Fruit fly (Drosophila melanogaster) whole organism, pupa: ENCODE data around the gene Cka.

ENCODE experiments used
- CG10348 ChIP-seq: fragments of 200-800 bp; sonication (Bioruptor generic); IDR thresholded peaks from 2 replicates; pipeline ENCODE4 v1.3.6; 2022; ENCODE audit warnings: missing biosample characterization, missing genetic modification characterization
- CG12605 ChIP-seq: fragments of 200-800 bp; sonication (Bioruptor generic); IDR thresholded peaks from 2 replicates; pipeline ENCODE4 v1.3.6; 2022; ENCODE audit warnings: missing biosample characterization, missing genetic modification characterization
- CG13204 ChIP-seq: fragments of 200-800 bp; sonication (Bioruptor generic); optimal IDR thresholded peaks from 2 replicates; lab custom pipeline; 2018; ENCODE audit warnings: missing biosample characterization, mild to moderate bottlenecking, missing genetic modification characterization, moderate library complexity
- CG14655 ChIP-seq: fragments of 200-800 bp; sonication (Bioruptor generic); optimal IDR thresholded peaks from 3 replicates; lab custom pipeline; 2017; ENCODE audit warnings: mild to moderate bottlenecking, missing biosample characterization, missing genetic modification reagents, missing genetic modification characterization
- CG15710 ChIP-seq: fragments of 200-800 bp; sonication (Bioruptor generic); optimal IDR thresholded peaks from 2 replicates; lab custom pipeline; 2018; ENCODE audit warnings: missing biosample characterization, mild to moderate bottlenecking, missing genetic modification characterization, moderate library complexity
- CG17806 ChIP-seq: fragments of 200-800 bp; sonication (Bioruptor generic); optimal IDR thresholded peaks from 2 replicates; lab custom pipeline; 2018; ENCODE audit warnings: missing biosample characterization, mild to moderate bottlenecking, missing genetic modification characterization, moderate library complexity
- CG32121 ChIP-seq: fragments of 200-800 bp; sonication (Bioruptor generic); IDR thresholded peaks from 2 replicates; pipeline ENCODE4 v1.3.6; 2022; ENCODE audit warnings: missing biosample characterization, missing genetic modification characterization
- CG34367 ChIP-seq: fragments of 200-800 bp; sonication (Bioruptor generic); optimal IDR thresholded peaks from 2 replicates; lab custom pipeline; 2018; ENCODE audit warnings: missing biosample characterization, mild to moderate bottlenecking, missing genetic modification characterization
- CG4496 ChIP-seq: fragments of 200-800 bp; sonication (Bioruptor generic); IDR thresholded peaks from 3 replicates; pipeline ENCODE4 v1.3.6; 2022; ENCODE audit warnings: missing biosample characterization, missing genetic modification characterization
- CG8159 ChIP-seq: fragments of 200-800 bp; sonication (Bioruptor generic); optimal IDR thresholded peaks from 3 replicates; lab custom pipeline; 2018; ENCODE audit warnings: missing biosample characterization, mild to moderate bottlenecking, missing genetic modification characterization, moderate library complexity
- CG8301 ChIP-seq: fragments of 200-800 bp; sonication (Bioruptor generic); optimal IDR thresholded peaks from 2 replicates; lab custom pipeline; 2018; ENCODE audit warnings: missing biosample characterization, mild to moderate bottlenecking, missing genetic modification characterization
- CG9948 ChIP-seq: fragments of 200-800 bp; sonication (Bioruptor generic); optimal IDR thresholded peaks from 2 replicates; lab custom pipeline; 2018; ENCODE audit warnings: missing biosample characterization, mild to moderate bottlenecking, missing genetic modification characterization, moderate library complexity
- D1 ChIP-seq: fragments of 200-800 bp; sonication (Bioruptor generic); optimal IDR thresholded peaks from 2 replicates; lab custom pipeline; 2018; ENCODE audit warnings: missing biosample characterization, mild to moderate bottlenecking, missing genetic modification characterization, moderate library complexity
- EcR ChIP-seq: fragments of 200-800 bp; sonication (Bioruptor generic); optimal IDR thresholded peaks from 3 replicates; lab custom pipeline; 2019; ENCODE audit warnings: missing biosample characterization, missing genetic modification characterization, mild to moderate bottlenecking, moderate library complexity, missing genetic modification reagents
- Ets98B ChIP-seq: fragments of 200-800 bp; sonication (Bioruptor generic); IDR thresholded peaks from 2 replicates; pipeline ENCODE4 v1.3.6; 2022; ENCODE audit warnings: missing biosample characterization, missing genetic modification characterization
- Pif1A ChIP-seq: fragments of 200-800 bp; sonication (Bioruptor generic); optimal IDR thresholded peaks from 3 replicates; lab custom pipeline; 2016; ENCODE audit warnings: missing biosample characterization, missing genetic modification characterization
- Pif1B ChIP-seq: fragments of 200-800 bp; sonication (Bioruptor generic); optimal IDR thresholded peaks from 3 replicates; lab custom pipeline; 2016; ENCODE audit warnings: missing biosample characterization, missing genetic modification characterization
- Snoo ChIP-seq: fragments of 200-800 bp; sonication (Bioruptor generic); optimal IDR thresholded peaks from 3 replicates; lab custom pipeline; 2017; ENCODE audit warnings: missing biosample characterization, mild to moderate bottlenecking, missing genetic modification characterization, inconsistent platforms
- fd96Ca ChIP-seq: fragments of 200-800 bp; sonication (Bioruptor generic); IDR thresholded peaks from 3 replicates; pipeline ENCODE4 v1.3.6; 2022; ENCODE audit warnings: missing biosample characterization, missing genetic modification characterization
- gl ChIP-seq: fragments of 200-800 bp; sonication (Bioruptor generic); optimal IDR thresholded peaks from 2 replicates; lab custom pipeline; 2018; ENCODE audit warnings: missing biosample characterization, mild to moderate bottlenecking, missing genetic modification characterization
- rn ChIP-seq: fragments of 200-800 bp; sonication (Bioruptor generic); IDR thresholded peaks from 2 replicates; pipeline ENCODE4 v1.3.6; 2022; ENCODE audit warnings: missing biosample characterization, missing genetic modification characterization

Gene Cka

dm6 chr2L:7989868-7990267 is 40.7 kb upstream of the Cka start:
- no peak for TF ChIP-seq CG17806 (tag; lab: Kevin White, UChicago)
- no peak for TF ChIP-seq CG15710 (tag; lab: Kevin White, UChicago)
- TF ChIP-seq CG13204 (GFP tag; lab: Kevin White, UChicago): no peak
- no peak for TF ChIP-seq CG12605 (GFP tag; lab: Robert Waterston, UW)
- no peak for TF ChIP-seq Snoo (tag; lab: Kevin White, UChicago)
- TF ChIP-seq Pif1B (GFP tag; lab: Kevin White, UChicago): no peak

DNA sequence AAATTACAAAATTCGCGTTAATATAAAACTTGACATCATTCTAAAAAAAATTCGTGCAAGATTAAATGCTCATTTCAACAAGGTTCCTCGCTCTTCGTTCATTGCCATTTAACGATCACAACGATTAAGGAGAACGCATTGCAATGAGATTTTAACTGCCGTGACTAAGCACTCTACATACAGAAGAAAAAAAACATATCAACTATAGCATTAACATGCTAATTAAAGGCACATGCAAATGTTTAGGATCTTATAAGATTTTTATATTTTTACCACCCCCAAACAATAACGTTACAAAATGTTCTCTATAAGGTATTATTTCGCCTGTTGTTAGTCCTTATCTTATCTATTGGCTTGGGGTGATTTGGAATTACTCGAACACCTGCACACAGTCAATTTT is 39.8 kb upstream of the Cka start:
- TF ChIP-seq CG34367: no peak
- TF ChIP-seq gl (tag; lab: Kevin White, UChicago): no peak
- TF ChIP-seq CG15710 (tag; lab: Kevin White, UChicago): no peak
- TF ChIP-seq CG8159 (tag; lab: Kevin White, UChicago): no peak
- no peak for TF ChIP-seq Ets98B (GFP tag; lab: Robert Waterston, UW)
- no peak for TF ChIP-seq CG32121
- no peak for TF ChIP-seq D1 (tag; lab: Kevin White, UChicago)
- no peak for TF ChIP-seq CG9948
- TF ChIP-seq fd96Ca (GFP tag; lab: Robert Waterston, UW): no peak
- no peak for TF ChIP-seq Pif1A (GFP tag; lab: Kevin White, UChicago)
- TF ChIP-seq CG8301 (tag; lab: Kevin White, UChicago): no peak
- TF ChIP-seq CG4496: no peak

DNA sequence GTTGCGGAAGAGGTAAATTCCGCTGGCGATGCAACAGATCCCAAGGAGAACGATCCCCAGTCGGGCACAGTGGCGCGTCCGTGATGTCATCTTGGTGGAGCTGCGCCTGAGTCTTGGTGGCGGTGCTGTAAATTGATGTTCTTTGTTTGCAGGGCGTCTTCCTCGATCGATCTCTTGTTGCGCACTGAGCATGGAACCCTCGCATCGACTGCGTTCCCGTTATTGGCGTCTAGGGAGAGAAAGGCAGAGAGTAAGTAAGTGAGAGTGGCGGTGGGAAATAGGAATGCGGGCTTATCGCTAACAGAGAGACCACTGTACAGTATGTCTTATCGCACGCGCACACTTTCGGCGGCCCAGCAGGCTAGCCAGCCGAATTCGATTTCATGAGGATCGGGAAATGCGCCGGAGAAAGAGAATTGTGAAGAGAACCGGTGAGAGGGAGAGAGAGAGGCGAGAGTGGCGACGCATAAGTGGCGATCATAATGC is 39.1 kb upstream of the Cka start:
- TF ChIP-seq CG32121: peak; percentile 15; the same call in 1 of the 2 replicates
- TF ChIP-seq Ets98B (GFP tag; lab: Robert Waterston, UW): peak; percentile 9; the same call in 1 of the 2 replicates
- TF ChIP-seq EcR (GFP tag; lab: Kevin White, UChicago): peak; percentile 26
- TF ChIP-seq CG14655 (GFP tag; lab: Kevin White, UChicago): no peak
- 0 out of 3 replicates have a peak, but pooled peaks have one; percentile 5 for TF ChIP-seq fd96Ca (GFP tag; lab: Robert Waterston, UW)
- no peak for TF ChIP-seq CG13204 (GFP tag; lab: Kevin White, UChicago)
- peak; percentile 64; the same call in 1 of the 3 replicates for TF ChIP-seq CG4496

DNA sequence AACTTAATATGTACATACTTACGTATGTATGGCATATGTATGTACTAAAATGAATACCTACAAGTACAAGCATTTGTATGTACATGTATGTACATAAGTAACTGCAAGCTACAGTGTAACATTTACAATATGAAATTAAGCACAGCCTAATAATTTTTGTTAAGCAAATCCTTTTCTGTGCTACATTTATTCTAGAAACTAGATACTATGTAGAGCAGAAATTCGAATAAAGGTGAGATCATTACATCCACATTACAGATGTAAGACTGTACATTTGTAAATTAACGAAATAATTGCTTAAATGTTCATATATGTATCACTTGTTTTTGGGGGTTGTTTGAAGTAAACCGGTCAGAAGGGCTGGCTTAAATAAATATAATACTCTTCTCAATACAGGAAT is 38.6 kb upstream of the Cka start:
- TF ChIP-seq CG17806 (tag; lab: Kevin White, UChicago): peak; percentile 8
- TF ChIP-seq D1 (tag; lab: Kevin White, UChicago): no peak
- no peak for TF ChIP-seq Ets98B (GFP tag; lab: Robert Waterston, UW)
- peak; percentile 34 for TF ChIP-seq CG15710 (tag; lab: Kevin White, UChicago)
- peak; percentile 1 for TF ChIP-seq CG8159 (tag; lab: Kevin White, UChicago)

dm6 chr2L:7992654-7993053 is 37.9 kb upstream of the Cka start:
- TF ChIP-seq CG8159 (tag; lab: Kevin White, UChicago): no peak
- TF ChIP-seq CG14655 (GFP tag; lab: Kevin White, UChicago): no peak
- no peak for TF ChIP-seq Ets98B (GFP tag; lab: Robert Waterston, UW)
- no peak for TF ChIP-seq CG4496
- no peak for TF ChIP-seq CG34367
- TF ChIP-seq CG12605 (GFP tag; lab: Robert Waterston, UW): no peak
- TF ChIP-seq Pif1B (GFP tag; lab: Kevin White, UChicago): no peak
- no peak for TF ChIP-seq Snoo (tag; lab: Kevin White, UChicago)
- TF ChIP-seq CG8301 (tag; lab: Kevin White, UChicago): no peak
- TF ChIP-seq rn (GFP tag; lab: Robert Waterston, UW): no peak
- no peak for TF ChIP-seq CG9948
- TF ChIP-seq fd96Ca (GFP tag; lab: Robert Waterston, UW): no peak
- no peak for TF ChIP-seq CG10348
- TF ChIP-seq CG17806 (tag; lab: Kevin White, UChicago): no peak

DNA sequence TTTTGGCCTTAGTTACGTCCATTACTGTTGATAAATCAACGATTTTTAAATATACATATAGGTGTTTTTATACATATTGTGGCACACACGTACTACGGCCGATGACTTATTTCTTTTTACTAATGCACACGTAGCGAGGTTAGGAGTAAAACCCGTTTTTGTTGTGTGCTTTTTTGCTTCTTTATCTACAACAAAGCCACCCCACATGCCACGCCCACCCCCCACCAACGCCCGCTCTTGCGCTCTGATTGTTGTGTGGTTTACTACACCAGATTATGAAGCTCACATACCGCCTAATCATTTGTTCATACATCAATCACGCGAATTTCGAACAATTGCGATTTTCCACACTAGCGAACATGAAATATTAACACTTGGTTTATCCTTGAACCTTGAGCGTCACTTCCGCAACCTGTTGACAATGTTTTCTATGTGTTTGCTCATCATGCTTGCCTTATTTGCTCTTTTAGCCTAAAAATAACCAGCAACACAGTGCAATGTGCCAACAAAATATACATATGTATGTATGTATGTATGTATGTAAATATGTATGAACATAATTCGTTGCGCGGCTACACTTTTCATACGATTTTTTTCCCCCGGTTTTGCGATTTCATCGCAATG is 37.3 kb upstream of the Cka start:
- no peak for TF ChIP-seq CG8159 (tag; lab: Kevin White, UChicago)
- TF ChIP-seq CG10348: no peak
- peak; percentile 35 for TF ChIP-seq CG32121
- peak; percentile 56; the same call in 2 of the 3 replicates for TF ChIP-seq fd96Ca (GFP tag; lab: Robert Waterston, UW)
- no peak for TF ChIP-seq CG14655 (GFP tag; lab: Kevin White, UChicago)
- peak; percentile 48; the same call in 2 of the 3 replicates for TF ChIP-seq CG4496
- TF ChIP-seq CG9948: no peak
- TF ChIP-seq CG12605 (GFP tag; lab: Robert Waterston, UW): peak; percentile 23; the same call in 1 of the 2 replicates
- TF ChIP-seq EcR (GFP tag; lab: Kevin White, UChicago): peak; percentile 20
- no peak for TF ChIP-seq gl (tag; lab: Kevin White, UChicago)
